Fruit fly (Drosophila melanogaster): ENCODE data around the gene CG15021.

CG15021 gene

DNA sequence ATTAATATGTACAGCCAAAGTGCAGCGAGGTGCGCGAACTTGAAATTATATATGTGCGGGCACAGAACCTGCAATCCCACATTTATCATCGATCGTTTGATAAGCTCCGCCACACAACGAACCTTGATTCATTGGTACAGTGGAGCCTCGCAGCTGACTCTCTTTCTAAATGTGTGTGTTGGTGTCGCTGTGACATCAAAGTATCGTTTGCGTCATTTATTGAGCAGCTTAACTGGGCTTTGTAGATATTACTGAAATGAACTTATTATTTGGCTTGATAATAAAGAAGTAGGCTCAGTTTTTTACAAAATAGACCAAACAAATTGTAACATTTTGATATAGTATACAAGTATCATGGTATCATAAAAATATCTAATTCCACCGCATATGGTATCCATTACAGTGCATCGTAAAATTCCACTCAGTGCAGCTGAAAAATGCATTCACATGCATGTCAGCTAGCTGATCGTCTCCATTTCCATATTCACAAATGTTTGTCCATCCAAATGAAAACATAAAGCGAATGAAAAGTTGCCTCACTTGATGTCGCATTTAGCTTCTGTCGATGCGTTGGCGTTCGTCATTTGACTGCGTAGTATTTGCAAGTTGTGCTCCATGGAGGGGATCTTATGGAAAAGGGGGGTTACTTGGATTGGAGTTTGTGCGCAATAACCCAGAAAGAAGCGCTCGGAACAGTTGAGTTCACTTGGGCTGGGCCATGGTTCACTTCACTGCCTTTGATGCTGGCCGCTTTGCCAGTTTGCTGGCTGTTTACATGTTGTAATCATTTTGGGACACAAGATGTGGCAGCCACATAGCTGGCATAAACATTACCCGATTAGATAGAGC, 25.3 kb upstream of the CG15021 start (continued):
- TF ChIP-seq CG16813 (GFP tag; IDR thresholded peaks at IDR 0.05; ENCODE audit: partially characterized antibody): no peak
- no peak for TF ChIP-seq GATAe (GFP tag; conservative IDR thresholded peaks at IDR 0.05)
- no peak for TF ChIP-seq CG3726 (GFP tag; IDR thresholded peaks at IDR 0.05)
- no peak for TF ChIP-seq CG7928 (GFP tag; optimal IDR thresholded peaks at IDR 0.05)
- peak; percentile 13 for TF ChIP-seq Sox102F (GFP tag; optimal IDR thresholded peaks at IDR 0.05)
- TF ChIP-seq Ada2b (GFP tag; IDR thresholded peaks at IDR 0.05): 0 out of 2 replicates have a peak, but pooled peaks have one; percentile 3
- TF ChIP-seq sim (GFP tag; IDR thresholded peaks at IDR 0.05): no peak
- peak in 1 of 2 experiments; percentile 20 for TF ChIP-seq Pdp1 (GFP tag; optimal IDR thresholded peaks at IDR 0.05)
- TF ChIP-seq Hr51 (GFP tag; optimal IDR thresholded peaks at IDR 0.05): peak in 1 of 2 experiments; percentile 22
- TF ChIP-seq Side (GFP tag; optimal IDR thresholded peaks at IDR 0.05): no peak
- TF ChIP-seq CG18011 (GFP tag; optimal IDR thresholded peaks at IDR 0.05): peak; percentile 5
- no peak for TF ChIP-seq croc (GFP tag; conservative IDR thresholded peaks at IDR 0.05)
- TF ChIP-seq Fer1 (GFP tag; optimal IDR thresholded peaks at IDR 0.05): no peak
- TF ChIP-seq zf30C (GFP tag; optimal IDR thresholded peaks at IDR 0.05): no peak
- no peak for TF ChIP-seq CG10274 (GFP tag; optimal IDR thresholded peaks at IDR 0.05)
- no peak for TF ChIP-seq vfl (GFP tag; optimal IDR thresholded peaks at IDR 0.05)
- TF ChIP-seq grau (tag; optimal IDR thresholded peaks at IDR 0.05): peak; percentile 87
- TF ChIP-seq oc (tag; optimal IDR thresholded peaks at IDR 0.05): peak; percentile 3
- no peak for TF ChIP-seq CG8290 (GFP tag; optimal IDR thresholded peaks at IDR 0.05)
- TF ChIP-seq CG8290 (tag; optimal IDR thresholded peaks at IDR 0.05): peak in 1 of 2 experiments; percentile 50
- TF ChIP-seq gro (GFP tag; optimal IDR thresholded peaks at IDR 0.05): no peak
- TF ChIP-seq CG15601 (tag; optimal IDR thresholded peaks at IDR 0.05): no peak
- TF ChIP-seq CG14667 (GFP tag; IDR thresholded peaks at IDR 0.05): no peak
- TF ChIP-seq pnt (GFP tag; optimal IDR thresholded peaks at IDR 0.05): no peak
- TF ChIP-seq Jarid2 (GFP tag; optimal IDR thresholded peaks at IDR 0.05): no peak
- no peak for TF ChIP-seq stwl (tag; optimal IDR thresholded peaks at IDR 0.05)
- TF ChIP-seq Deaf1 (tag; optimal IDR thresholded peaks at IDR 0.05): no peak
- no peak for TF ChIP-seq CG2678 (tag; optimal IDR thresholded peaks at IDR 0.05)
- no peak for TF ChIP-seq vnd (GFP tag; IDR thresholded peaks at IDR 0.05; ENCODE audit: partially characterized antibody)
- TF ChIP-seq HmgD (GFP tag; optimal IDR thresholded peaks at IDR 0.05): no peak
- no peak for TF ChIP-seq CG12659 (GFP tag; optimal IDR thresholded peaks at IDR 0.05)
- TF ChIP-seq NfI (GFP tag; optimal IDR thresholded peaks at IDR 0.05): peak; percentile 1
- no peak for TF ChIP-seq Opbp (GFP tag; IDR thresholded peaks at IDR 0.05; ENCODE audit: partially characterized antibody)
- peak; percentile 23; the same call in 1 of the 2 replicates for TF ChIP-seq CG9932 (GFP tag; IDR thresholded peaks at IDR 0.05)
- peak; percentile 66; the same call in 2 of the 3 replicates for TF ChIP-seq sr (GFP tag; IDR thresholded peaks at IDR 0.05)
- TF ChIP-seq lab (GFP tag; optimal IDR thresholded peaks at IDR 0.05): peak; percentile 9
- TF ChIP-seq caup (GFP tag; optimal IDR thresholded peaks at IDR 0.05; ENCODE audit: severe bottlenecking): peak; percentile 8
- TF ChIP-seq CG1603 (tag; optimal IDR thresholded peaks at IDR 0.05): no peak
- no peak for TF ChIP-seq CkIIα-i1 (GFP tag; IDR thresholded peaks at IDR 0.05)
- peak; percentile 3 for TF ChIP-seq Med (GFP tag)
- TF ChIP-seq HLHmδ (GFP tag; optimal IDR thresholded peaks at IDR 0.05): no peak
- 0 out of 2 replicates have a peak, but pooled peaks have one; percentile 10 for TF ChIP-seq H2.0 (GFP tag; IDR thresholded peaks at IDR 0.05)
- TF ChIP-seq tin (GFP tag; optimal IDR thresholded peaks at IDR 0.05): no peak
- no peak for TF ChIP-seq H15 (GFP tag; IDR thresholded peaks at IDR 0.05)
- peak; percentile 40; the same call in 1 of the 2 replicates for TF ChIP-seq CG14441 (GFP tag; IDR thresholded peaks at IDR 0.05)
- peak in 1 of 2 experiments; percentile 76 for TF ChIP-seq eve (GFP tag; optimal IDR thresholded peaks at IDR 0.05)
- TF ChIP-seq CG14014 (GFP tag; IDR thresholded peaks at IDR 0.05): 0 out of 2 replicates have a peak, but pooled peaks have one; percentile 23
- TF ChIP-seq btn (GFP tag; optimal IDR thresholded peaks at IDR 0.05): no peak
